Worm (Caenorhabditis elegans) whole organism, L4 larva: ENCODE results near the gene pgam-5.

ENCODE experiments used
- D1046.2 ChIP-seq: fragments of 200-800 bp; sonication (Bioruptor generic); IDR thresholded peaks from 2 replicates; pipeline ENCODE4 v1.3.6; 2022; ENCODE audit warnings: missing genetic modification characterization, missing compliant biosample characterization
- R02D3.7 ChIP-seq: fragments of 150-350 bp; sonication (generic microtip); optimal IDR thresholded peaks from 3 replicates; lab custom pipeline; 2014; ENCODE audit warnings: missing biosample characterization, missing genetic modification characterization
- T20F7.1 ChIP-seq: fragments of 200-800 bp; sonication (Bioruptor generic); optimal IDR thresholded peaks from 2 replicates; lab custom pipeline; 2018; ENCODE audit warnings: mild to moderate bottlenecking, missing genetic modification characterization, missing compliant biosample characterization
- Y48G9A.11 ChIP-seq: fragments of 200-800 bp; sonication (Bioruptor generic); IDR thresholded peaks from 2 replicates; pipeline ENCODE4 v1.3.6; 2022; ENCODE audit warnings: missing genetic modification reagents, missing genetic modification characterization, missing compliant biosample characterization
- Y5F2A.4 ChIP-seq: fragments of 200-800 bp; sonication (Bioruptor generic); optimal IDR thresholded peaks from 2 replicates; lab custom pipeline; 2018; ENCODE audit warnings: mild to moderate bottlenecking, missing genetic modification characterization, missing compliant biosample characterization
- ZK337.2 ChIP-seq: fragments of 200-800 bp; sonication (Bioruptor generic); IDR thresholded peaks from 2 replicates; pipeline ENCODE4 v1.3.6; 2022; ENCODE audit warnings: missing genetic modification reagents, missing genetic modification characterization, missing compliant biosample characterization
- aly-2 ChIP-seq: sonication (generic microtip); optimal IDR thresholded peaks from 2 replicates; lab custom pipeline; 2018; ENCODE audit warnings: missing biosample characterization, missing genetic modification characterization
- ama-1 ChIP-seq: fragments of 150-350 bp; optimal IDR thresholded peaks from 2 replicates; lab custom pipeline; 2014; ENCODE audit warnings: inconsistent platforms, mixed read lengths
- ceh-20 ChIP-seq: fragments of 200-800 bp; sonication (Bioruptor generic); IDR thresholded peaks from 2 replicates; pipeline ENCODE4 v1.3.6; 2022; ENCODE audit warnings: missing genetic modification reagents, missing genetic modification characterization, missing compliant biosample characterization
- ceh-28 ChIP-seq: fragments of 150-350 bp; optimal IDR thresholded peaks from 2 replicates; lab custom pipeline; 2014; ENCODE audit warnings: missing biosample characterization, missing genetic modification reagents, missing genetic modification characterization
- ceh-44 ChIP-seq: fragments of 200-800 bp; sonication (Bioruptor generic); IDR thresholded peaks from 2 replicates; pipeline ENCODE4 v1.3.6; 2022; ENCODE audit warnings: missing genetic modification reagents, missing genetic modification characterization, missing compliant biosample characterization
- ceh-82 ChIP-seq: sonication (generic microtip); optimal IDR thresholded peaks from 2 replicates; lab custom pipeline; 2017; ENCODE audit warnings: missing biosample characterization, missing genetic modification characterization
- ces-1 ChIP-seq: fragments of 150-350 bp; sonication (generic microtip); optimal IDR thresholded peaks from 4 replicates; lab custom pipeline; 2014; ENCODE audit warnings: missing biosample characterization, missing genetic modification reagents, missing genetic modification characterization
- cey-2 ChIP-seq: sonication (generic microtip); optimal IDR thresholded peaks from 3 replicates; lab custom pipeline; 2017; ENCODE audit warnings: missing genetic modification characterization, mild to moderate bottlenecking, missing compliant biosample characterization, antibody characterized with exemption, borderline replicate concordance; ENCODE audit not compliant: insufficient read depth
- daf-12 ChIP-seq: fragments of 150-350 bp; optimal IDR thresholded peaks from 2 replicates; lab custom pipeline; 2014; ENCODE audit warnings: missing biosample characterization, missing genetic modification reagents, missing genetic modification characterization
- daf-16 ChIP-seq, 3 experiments: sonication (generic microtip); optimal IDR thresholded peaks; 2 replicates each; lab custom pipeline; 2016 to 2017; ENCODE audit warnings: missing genetic modification characterization in 3 of 3, missing genetic modification reagents in 3 of 3, mild to moderate bottlenecking in 2 of 3, missing compliant biosample characterization in 2 of 3, missing biosample characterization in 1 of 3, moderate library complexity in 1 of 3
- daf-8 ChIP-seq: fragments of 200-800 bp; sonication (Bioruptor generic); IDR thresholded peaks from 2 replicates; pipeline ENCODE4 v1.3.6; 2022; ENCODE audit warnings: missing genetic modification characterization, missing compliant biosample characterization
- dmd-6 ChIP-seq: fragments of 200-800 bp; sonication (Bioruptor generic); IDR thresholded peaks from 2 replicates; pipeline ENCODE4 v1.3.6; 2022; ENCODE audit warnings: missing genetic modification reagents, missing genetic modification characterization, missing compliant biosample characterization
- dmd-8 ChIP-seq: fragments of 200-800 bp; sonication (Bioruptor generic); IDR thresholded peaks from 2 replicates; pipeline ENCODE4 v1.3.6; 2022; ENCODE audit warnings: missing genetic modification characterization, missing compliant biosample characterization
- dmd-9 ChIP-seq: fragments of 200-800 bp; sonication (Bioruptor generic); IDR thresholded peaks from 2 replicates; pipeline ENCODE4 v1.3.6; 2022; ENCODE audit warnings: missing genetic modification reagents, missing genetic modification characterization, missing compliant biosample characterization
- duxl-1 ChIP-seq: sonication (generic microtip); optimal IDR thresholded peaks from 2 replicates; lab custom pipeline; 2016; ENCODE audit warnings: mild to moderate bottlenecking, missing genetic modification characterization, moderate library complexity, missing compliant biosample characterization; ENCODE audit not compliant: poor library complexity
- dve-1 ChIP-seq: sonication (generic microtip); optimal IDR thresholded peaks from 2 replicates; lab custom pipeline; 2017; ENCODE audit warnings: antibody characterized with exemption, mild to moderate bottlenecking, missing genetic modification characterization, missing compliant biosample characterization; ENCODE audit not compliant: insufficient read depth
- gei-8 ChIP-seq: fragments of 200-800 bp; sonication (Bioruptor generic); optimal IDR thresholded peaks from 2 replicates; lab custom pipeline; 2018; ENCODE audit warnings: mild to moderate bottlenecking, missing genetic modification characterization, missing compliant biosample characterization
- hif-1 ChIP-seq, 2 experiments: sonication (generic microtip); optimal IDR thresholded peaks; 2 replicates each; lab custom pipeline; 2016 to 2017; ENCODE audit warnings: missing compliant biosample characterization in 2 of 2, missing genetic modification characterization in 2 of 2, missing genetic modification reagents in 2 of 2, missing genotype in 2 of 2, mild to moderate bottlenecking in 1 of 2
- hlh-11 ChIP-seq: fragments of 200-800 bp; sonication (Bioruptor generic); optimal IDR thresholded peaks from 2 replicates; lab custom pipeline; 2018; ENCODE audit warnings: mild to moderate bottlenecking, missing genetic modification characterization, missing compliant biosample characterization
- hmg-1.1 ChIP-seq: fragments of 200-800 bp; sonication (Bioruptor generic); IDR thresholded peaks from 2 replicates; pipeline ENCODE4 v1.3.6; 2022; ENCODE audit warnings: missing genetic modification reagents, missing genetic modification characterization, missing compliant biosample characterization
- lim-7 ChIP-seq: fragments of 200-800 bp; sonication (Bioruptor generic); IDR thresholded peaks from 2 replicates; pipeline ENCODE4 v1.3.6; 2022; ENCODE audit warnings: missing genetic modification characterization, missing compliant biosample characterization
- lin-1 ChIP-seq: fragments of 200-800 bp; sonication (Bioruptor generic); IDR thresholded peaks from 2 replicates; pipeline ENCODE4 v1.3.6; 2022; ENCODE audit warnings: missing genetic modification reagents, missing genetic modification characterization, missing compliant biosample characterization
- lin-38 ChIP-seq: fragments of 200-800 bp; sonication (Bioruptor generic); IDR thresholded peaks from 2 replicates; pipeline ENCODE4 v1.3.6; 2022; ENCODE audit warnings: missing genetic modification reagents, missing genetic modification characterization, missing compliant biosample characterization
- lin-39 ChIP-seq: fragments of 150-350 bp; optimal IDR thresholded peaks from 2 replicates; lab custom pipeline; 2014; ENCODE audit warnings: missing biosample characterization, missing genetic modification reagents, missing genetic modification characterization
- madf-5 ChIP-seq, 2 experiments: fragments of 200-800 bp; sonication (Bioruptor generic); IDR thresholded peaks; 2 replicates each; pipeline ENCODE4 v1.3.6; 2022; ENCODE audit warnings: missing compliant biosample characterization in 2 of 2, missing genetic modification characterization in 2 of 2
- madf-9 ChIP-seq: fragments of 200-800 bp; sonication (Bioruptor generic); conservative IDR thresholded peaks from 2 replicates; pipeline ENCODE4 v1.3.6; 2022; ENCODE audit warnings: missing genetic modification reagents, missing genetic modification characterization, missing compliant biosample characterization
- mdl-1 ChIP-seq, 2 experiments: fragments of 150-350 bp in 1 of 2; sonication (generic microtip) in 1 of 2; optimal IDR thresholded peaks; 2 replicates each; lab custom pipeline; 2014 to 2017; ENCODE audit warnings: missing biosample characterization in 2 of 2, missing genetic modification characterization in 2 of 2
- mes-2 ChIP-seq: sonication (generic microtip); optimal IDR thresholded peaks from 2 replicates; lab custom pipeline; 2016; ENCODE audit warnings: missing genotype, mild to moderate bottlenecking, missing genetic modification characterization, missing compliant biosample characterization; ENCODE audit not compliant: poor library complexity, severe bottlenecking
- nhr-102 ChIP-seq: sonication (generic microtip); optimal IDR thresholded peaks from 2 replicates; lab custom pipeline; 2016; ENCODE audit warnings: mild to moderate bottlenecking, missing genetic modification characterization, moderate library complexity, missing compliant biosample characterization
- nhr-25 ChIP-seq: sonication (generic microtip); optimal IDR thresholded peaks from 2 replicates; lab custom pipeline; 2017; ENCODE audit warnings: missing genetic modification characterization, mild to moderate bottlenecking, missing compliant biosample characterization, antibody characterized with exemption, moderate library complexity, borderline replicate concordance; ENCODE audit not compliant: insufficient read depth
- nhr-42 ChIP-seq: fragments of 200-800 bp; sonication (Bioruptor generic); IDR thresholded peaks from 2 replicates; pipeline ENCODE4 v1.3.6; 2022; ENCODE audit warnings: missing genetic modification characterization, missing compliant biosample characterization
- nhr-77 ChIP-seq: fragments of 150-350 bp; optimal IDR thresholded peaks from 2 replicates; lab custom pipeline; 2014; ENCODE audit warnings: missing biosample characterization, missing genetic modification characterization
- sdz-12 ChIP-seq: fragments of 200-800 bp; sonication (Bioruptor generic); optimal IDR thresholded peaks from 2 replicates; lab custom pipeline; 2018; ENCODE audit warnings: mild to moderate bottlenecking, missing genetic modification characterization, missing compliant biosample characterization
- set-16 ChIP-seq: fragments of 200-800 bp; sonication (Bioruptor generic); IDR thresholded peaks from 2 replicates; pipeline ENCODE4 v1.3.6; 2022; ENCODE audit warnings: missing genetic modification reagents, missing genetic modification characterization, missing compliant biosample characterization
- skn-1 ChIP-seq: fragments of 150-350 bp; optimal IDR thresholded peaks from 2 replicates; lab custom pipeline; 2014; ENCODE audit warnings: missing biosample characterization, missing genetic modification characterization
- snpc-1.2 ChIP-seq: fragments of 200-800 bp; sonication (Bioruptor generic); IDR thresholded peaks from 2 replicates; pipeline ENCODE4 v1.3.6; 2022; ENCODE audit warnings: missing genetic modification reagents, missing genetic modification characterization, missing compliant biosample characterization
- snpc-4 ChIP-seq: fragments of 150-350 bp; optimal IDR thresholded peaks from 2 replicates; lab custom pipeline; 2014; ENCODE audit warnings: missing biosample characterization, missing genetic modification characterization
- spr-3 ChIP-seq: fragments of 200-800 bp; sonication (Bioruptor generic); optimal IDR thresholded peaks from 2 replicates; lab custom pipeline; 2018; ENCODE audit warnings: mild to moderate bottlenecking, missing genetic modification characterization, missing compliant biosample characterization
- unc-130 ChIP-seq: sonication (generic microtip); optimal IDR thresholded peaks from 2 replicates; lab custom pipeline; 2016; ENCODE audit warnings: missing genetic modification reagents, missing genetic modification characterization, missing compliant biosample characterization
- vab-7 ChIP-seq: fragments of 200-800 bp; sonication (Bioruptor generic); IDR thresholded peaks from 2 replicates; pipeline ENCODE4 v1.3.6; 2022; ENCODE audit warnings: missing genetic modification reagents, missing genetic modification characterization, missing compliant biosample characterization
- zfp-2 ChIP-seq: sonication (generic microtip); optimal IDR thresholded peaks from 2 replicates; lab custom pipeline; 2016; ENCODE audit warnings: mild to moderate bottlenecking, missing genetic modification characterization, missing compliant biosample characterization
- zfp-3 ChIP-seq: fragments of 200-800 bp; sonication (Bioruptor generic); conservative IDR thresholded peaks from 2 replicates; pipeline ENCODE4 v1.3.6; 2022; ENCODE audit warnings: missing genetic modification reagents, missing genetic modification characterization, missing compliant biosample characterization
- zip-2 ChIP-seq: fragments of 150-350 bp; optimal IDR thresholded peaks from 2 replicates; lab custom pipeline; 2014; ENCODE audit warnings: missing biosample characterization, missing genetic modification characterization
- ztf-11 ChIP-seq: fragments of 150-350 bp; optimal IDR thresholded peaks from 2 replicates; lab custom pipeline; 2014; ENCODE audit warnings: missing biosample characterization, missing genetic modification characterization

Gene pgam-5

ce11 chrII:7615318-7615891 is 16.9 kb upstream of the pgam-5 start:
- TF ChIP-seq D1046.2 (GFP tag; lab: Robert Waterston, UW): no peak
- TF ChIP-seq ama-1: peak; percentile 62
- no peak for TF ChIP-seq R02D3.7
- no peak for TF ChIP-seq dmd-6 (GFP tag; lab: Robert Waterston, UW)
- TF ChIP-seq ZK337.2 (GFP tag; lab: Robert Waterston, UW): no peak
- TF ChIP-seq vab-7 (GFP tag; lab: Robert Waterston, UW): no peak
- no peak for TF ChIP-seq sdz-12 (GFP tag; lab: Kevin White, UChicago)
- TF ChIP-seq Y5F2A.4 (GFP tag; lab: Kevin White, UChicago): no peak
- TF ChIP-seq snpc-4 (tag; lab: Kevin White, UChicago): no peak
- no peak for TF ChIP-seq ceh-28 (tag; lab: Kevin White, UChicago)
- TF ChIP-seq cey-2 (tag; lab: Kevin White, UChicago): no peak
- no peak for TF ChIP-seq spr-3 (GFP tag; lab: Kevin White, UChicago)
- TF ChIP-seq aly-2 (tag; lab: Kevin White, UChicago): no peak
- no peak for TF ChIP-seq zfp-3 (GFP tag; lab: Robert Waterston, UW)
- no peak for TF ChIP-seq gei-8 (GFP tag; lab: Kevin White, UChicago)
- TF ChIP-seq unc-130 (GFP tag; lab: Kevin White, UChicago): no peak
- TF ChIP-seq zfp-2: no peak
- TF ChIP-seq lin-39 (tag; lab: Kevin White, UChicago): no peak
- TF ChIP-seq ztf-11 (tag; lab: Kevin White, UChicago): no peak
- no peak for TF ChIP-seq hif-1 (tag; optimal IDR thresholded peaks at IDR 0.05; lab: Kevin White, UChicago)
- no peak for TF ChIP-seq duxl-1 (tag; lab: Kevin White, UChicago)
- TF ChIP-seq snpc-1.2 (GFP tag; lab: Robert Waterston, UW): no peak
- TF ChIP-seq Y48G9A.11 (GFP tag; lab: Robert Waterston, UW): no peak
- no peak for TF ChIP-seq nhr-77 (tag; lab: Kevin White, UChicago)
- peak; percentile 46 for TF ChIP-seq dve-1 (tag; lab: Kevin White, UChicago)
- TF ChIP-seq madf-5 (GFP tag; IDR thresholded peaks at IDR 0.05; lab: Robert Waterston, UW): no peak
- TF ChIP-seq ceh-44: no peak
- TF ChIP-seq daf-8: no peak
- no peak for TF ChIP-seq lim-7 (GFP tag; lab: Robert Waterston, UW)
- no peak for TF ChIP-seq madf-9 (GFP tag; lab: Robert Waterston, UW)
- no peak for TF ChIP-seq nhr-102 (tag; lab: Kevin White, UChicago)
- peak; percentile 70 for TF ChIP-seq mes-2 (tag; lab: Kevin White, UChicago)
- no peak for TF ChIP-seq daf-16 (GFP tag; optimal IDR thresholded peaks at IDR 0.05; lab: Kevin White, UChicago)
- peak; percentile 19 for TF ChIP-seq daf-16 (tag; optimal IDR thresholded peaks at IDR 0.05; lab: Kevin White, UChicago)
- peak; percentile 35; the same call in 1 of the 2 replicates for TF ChIP-seq lin-38
- no peak for TF ChIP-seq zip-2
- TF ChIP-seq hlh-11: peak; percentile 12
- TF ChIP-seq ceh-20: no peak
- no peak for TF ChIP-seq set-16 (GFP tag; lab: Robert Waterston, UW)
- TF ChIP-seq mdl-1 (tag; optimal IDR thresholded peaks at IDR 0.05; lab: Kevin White, UChicago): no peak
- no peak for TF ChIP-seq ces-1 (GFP tag; lab: Kevin White, UChicago)
- TF ChIP-seq dmd-8 (GFP tag; lab: Robert Waterston, UW): no peak
- TF ChIP-seq nhr-42 (GFP tag; lab: Robert Waterston, UW): no peak
- TF ChIP-seq hmg-1.1: peak; percentile 47; the same call in 1 of the 2 replicates
- TF ChIP-seq lin-1: no peak
- no peak for TF ChIP-seq skn-1 (tag; lab: Kevin White, UChicago)
- TF ChIP-seq dmd-9 (GFP tag; lab: Robert Waterston, UW): no peak
- no peak for TF ChIP-seq T20F7.1 (GFP tag; lab: Kevin White, UChicago)
- TF ChIP-seq ceh-82: no peak
- no peak for TF ChIP-seq nhr-25
- TF ChIP-seq daf-12 (tag; lab: Kevin White, UChicago): no peak
